Worm (Caenorhabditis elegans) whole organism, L1 larva: ENCODE measurements around the gene mdt-10.

Experiments used
- aly-2 ChIP-seq: fragments of 150-350 bp; optimal IDR thresholded peaks from 2 replicates; lab custom pipeline; 2014; ENCODE audit warnings: missing biosample characterization, missing genetic modification characterization
- dpl-1 ChIP-seq, 3 experiments: fragments of 150-350 bp in 2 of 3; sonication (generic microtip) in 1 of 3; optimal IDR thresholded peaks; 2 replicates each; lab custom pipeline; 2014 to 2017; ENCODE audit warnings: missing biosample characterization in 3 of 3, missing genetic modification characterization in 3 of 3, missing genetic modification reagents in 3 of 3
- fkh-4 ChIP-seq: sonication (generic microtip); optimal IDR thresholded peaks from 2 replicates; lab custom pipeline; 2016; ENCODE audit warnings: missing compliant biosample characterization, missing genetic modification characterization, borderline replicate concordance
- lin-14 ChIP-seq: fragments of 200-800 bp; sonication (Bioruptor generic); optimal IDR thresholded peaks from 2 replicates; lab custom pipeline; 2018; ENCODE audit warnings: mild to moderate bottlenecking, missing genetic modification characterization, moderate library complexity, missing compliant biosample characterization
- lin-35 ChIP-seq, 2 experiments: fragments of 150-350 bp; optimal IDR thresholded peaks; 2 replicates each; lab custom pipeline; 2014; ENCODE audit warnings: missing biosample characterization in 2 of 2, missing genetic modification characterization in 2 of 2, missing genetic modification reagents in 2 of 2
- nhr-90 ChIP-seq: sonication (generic microtip); optimal IDR thresholded peaks from 2 replicates; lab custom pipeline; 2016; ENCODE audit warnings: mild to moderate bottlenecking, missing genetic modification characterization, missing compliant biosample characterization; ENCODE audit not compliant: poor library complexity
- pqm-1 ChIP-seq: sonication (generic microtip); optimal IDR thresholded peaks from 3 replicates; lab custom pipeline; 2017; ENCODE audit warnings: missing biosample characterization, missing genetic modification characterization
- sox-4 ChIP-seq: sonication (generic microtip); optimal IDR thresholded peaks from 2 replicates; lab custom pipeline; 2016; ENCODE audit warnings: missing genetic modification characterization, missing compliant biosample characterization
- xbp-1 ChIP-seq: sonication (generic microtip); optimal IDR thresholded peaks from 2 replicates; lab custom pipeline; 2016; ENCODE audit warnings: missing genetic modification characterization, missing compliant biosample characterization

DNA sequence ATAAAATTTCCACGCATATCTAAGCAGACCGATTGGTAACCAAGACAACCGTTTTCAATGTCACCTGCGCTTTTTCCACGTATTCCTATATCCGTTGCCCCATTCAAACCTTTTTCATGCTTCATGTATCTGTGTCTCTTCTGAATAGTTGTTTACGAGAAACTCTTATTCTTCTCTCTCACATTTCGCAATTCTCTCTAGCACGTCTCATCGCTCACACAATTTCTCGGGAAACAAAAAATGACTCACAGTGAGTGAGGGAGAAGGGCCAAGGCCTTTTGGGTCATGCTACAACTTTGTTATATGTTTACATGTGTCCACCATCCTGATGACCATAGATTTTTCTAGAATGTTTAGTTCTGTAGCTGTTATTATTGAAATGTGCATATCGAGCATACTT lies 32.5 kb upstream of the mdt-10 start:
- TF ChIP-seq sox-4 (tag; lab: Kevin White, UChicago) (peak; percentile 22), lin-35 (GFP tag; optimal IDR thresholded peaks at IDR 0.05; lab: Kevin White, UChicago) (peak in 1 of 2 experiments; percentile 38), xbp-1 (peak; percentile 31), pqm-1 (tag; lab: Kevin White, UChicago) (no peak), fkh-4 (tag; lab: Kevin White, UChicago) (no peak), nhr-90 (tag; lab: Kevin White, UChicago) (no peak), lin-14 (peak; percentile 86), aly-2 (tag; lab: Kevin White, UChicago) (no peak), dpl-1 (GFP tag; optimal IDR thresholded peaks at IDR 0.05; lab: Kevin White, UChicago) (peak in 1 of 3 experiments; percentile 17)
